Worm (Caenorhabditis elegans): ENCODE data around the gene hsp-12.6.

The hsp-12.6 gene

ce11 chrIV:9464345-9464783 lies 17.3 kb upstream of the hsp-12.6 start (continued):
- TF ChIP-seq lir-1 (GFP tag; conservative IDR thresholded peaks at IDR 0.05): no peak
- TF ChIP-seq ZK185.1 (tag; optimal IDR thresholded peaks at IDR 0.05; ENCODE audit: poor library complexity, severe bottlenecking): no peak
- no peak for TF ChIP-seq unc-62 (GFP tag; optimal IDR thresholded peaks at IDR 0.05)
- TF ChIP-seq pbrm-1 (GFP tag; IDR thresholded peaks at IDR 0.05): peak; percentile 79
- TF ChIP-seq snpc-3.4 (tag; optimal IDR thresholded peaks at IDR 0.05): peak; percentile 88
- 0 out of 2 replicates have a peak, but pooled peaks have one; percentile 41 for TF ChIP-seq ekl-4 (GFP tag; IDR thresholded peaks at IDR 0.05)
- peak; percentile 45 for TF ChIP-seq lsl-1 (GFP tag; optimal IDR thresholded peaks at IDR 0.05)

- TF ChIP-seq aptf-2 (GFP tag; conservative IDR thresholded peaks at IDR 0.05) (no peak), atf-7 (tag; optimal IDR thresholded peaks at IDR 0.05) (no peak), B0035.1 (tag; optimal IDR thresholded peaks at IDR 0.05) (no peak), ztf-26 (tag; optimal IDR thresholded peaks at IDR 0.05) (no peak), mcd-1 (GFP tag; IDR thresholded peaks at IDR 0.05) (no peak; the same call in 1 of the 2 replicates), chd-7 (tag; optimal IDR thresholded peaks at IDR 0.05) (no peak), somi-1 (GFP tag; optimal IDR thresholded peaks at IDR 0.05) (no peak), lin-54 (GFP tag; optimal IDR thresholded peaks at IDR 0.05) (no peak), ets-4 (GFP tag; optimal IDR thresholded peaks at IDR 0.05) (no peak), ZK185.1 (tag; optimal IDR thresholded peaks at IDR 0.05; ENCODE audit: poor library complexity, severe bottlenecking) (peak; percentile 38), Y79H2A.3 (GFP tag; conservative IDR thresholded peaks at IDR 0.05) (no peak), F10E7.11 (tag; optimal IDR thresholded peaks at IDR 0.05) (no peak), lin-40 (tag; optimal IDR thresholded peaks at IDR 0.05) (no peak), D2030.7 (GFP tag; IDR thresholded peaks at IDR 0.05) (no peak), attf-3 (GFP tag; conservative IDR thresholded peaks at IDR 0.05) (no peak), K12H6.12 (tag; optimal IDR thresholded peaks at IDR 0.05) (no peak), Y56A3A.18 (GFP tag; IDR thresholded peaks at IDR 0.05) (no peak), rec-8 (tag; optimal IDR thresholded peaks at IDR 0.05) (no peak), ztf-18 (tag; optimal IDR thresholded peaks at IDR 0.05) (no peak), egrh-3 (GFP tag; IDR thresholded peaks at IDR 0.05) (no peak), snpc-1.1 (tag; optimal IDR thresholded peaks at IDR 0.05; ENCODE audit: insufficient read depth) (peak; percentile 79), nhr-120 (GFP tag; IDR thresholded peaks at IDR 0.05) (no peak), F37B4.10 (GFP tag; IDR thresholded peaks at IDR 0.05) (no peak), let-526 (GFP tag; IDR thresholded peaks at IDR 0.05) (no peak), tbp1 (GFP tag; optimal IDR thresholded peaks at IDR 0.05) (peak; percentile 52), aptf-3 (GFP tag; IDR thresholded peaks at IDR 0.05) (no peak), bed-1 (GFP tag; IDR thresholded peaks at IDR 0.05) (no peak), tbx-9 (tag; optimal IDR thresholded peaks at IDR 0.05; ENCODE audit: borderline replicate concordance) (no peak), ceh-79 (tag; optimal IDR thresholded peaks at IDR 0.05) (no peak), him-1 (tag; optimal IDR thresholded peaks at IDR 0.05) (no peak), madf-3 (GFP tag; IDR thresholded peaks at IDR 0.05) (no peak), hrde-1 (tag; optimal IDR thresholded peaks at IDR 0.05; ENCODE audit: borderline replicate concordance) (no peak), cebp-2 (GFP tag; IDR thresholded peaks at IDR 0.05) (no peak), B0336.3 (GFP tag; IDR thresholded peaks at IDR 0.05) (no peak), Y53F4B.3 (GFP tag; IDR thresholded peaks at IDR 0.05) (no peak), lin-35 (GFP tag; optimal IDR thresholded peaks at IDR 0.05) (peak in 1 of 3 experiments; percentile 52), gei-17 (GFP tag; optimal IDR thresholded peaks at IDR 0.05) (no peak), pha-4 (tag; optimal IDR thresholded peaks at IDR 0.05) (no peak), F55B11.4 (tag; optimal IDR thresholded peaks at IDR 0.05; ENCODE audit: borderline replicate concordance, insufficient read depth) (no peak), hsf-1 (GFP tag; IDR thresholded peaks at IDR 0.05) (no peak)
Measured at ce11 chrIV:9459224-9459781, 12.3 kb upstream of the hsp-12.6 start, which contains the start of gene copb-2. Gene copb-2, plus strand, starts transcription at chrIV:9459731.

Measured in whole organism, young adult.